Worm (Caenorhabditis elegans) whole organism, young adult: ENCODE results near the gene srx-77.

Experiments
- F23B12.7 ChIP-seq: sonication (generic microtip); optimal IDR thresholded peaks from 2 replicates; lab custom pipeline; 2017; ENCODE audit warnings: missing genetic modification characterization, mild to moderate bottlenecking, missing compliant biosample characterization, antibody characterized with exemption, moderate library complexity; ENCODE audit not compliant: insufficient read depth
- F33H1.4 ChIP-seq: fragments of 200-800 bp; sonication (Bioruptor generic); IDR thresholded peaks from 2 replicates; pipeline ENCODE4 v1.3.6; 2022; ENCODE audit warnings: missing genetic modification reagents, missing genetic modification characterization, missing compliant biosample characterization
- F55B11.4 ChIP-seq: sonication (generic microtip); optimal IDR thresholded peaks from 2 replicates; lab custom pipeline; 2016; ENCODE audit warnings: missing compliant biosample characterization, missing genetic modification characterization, borderline replicate concordance; ENCODE audit not compliant: insufficient read depth
- ama-1 ChIP-seq, 3 experiments: fragments of 150-350 bp in 1 of 3; sonication (generic microtip) in 2 of 3; optimal IDR thresholded peaks; 2 replicates each; lab custom pipeline; 2014 to 2018; ENCODE audit warnings: missing biosample characterization in 2 of 3, missing genetic modification characterization in 2 of 3, missing genetic modification reagents in 2 of 3
- aptf-3 ChIP-seq: fragments of 200-800 bp; sonication (Bioruptor generic); IDR thresholded peaks from 2 replicates; pipeline ENCODE4 v1.3.6; 2022; ENCODE audit warnings: missing genetic modification characterization, missing compliant biosample characterization
- atf-7 ChIP-seq: sonication (generic microtip); optimal IDR thresholded peaks from 2 replicates; lab custom pipeline; 2017; ENCODE audit warnings: mild to moderate bottlenecking, missing genetic modification characterization, missing compliant biosample characterization
- ccch-3 ChIP-seq: fragments of 200-800 bp; sonication (Bioruptor generic); optimal IDR thresholded peaks from 2 replicates; lab custom pipeline; 2018; ENCODE audit warnings: mild to moderate bottlenecking, missing genetic modification characterization, missing compliant biosample characterization
- ceh-79 ChIP-seq: sonication (generic microtip); optimal IDR thresholded peaks from 2 replicates; lab custom pipeline; 2017; ENCODE audit warnings: mild to moderate bottlenecking, missing genetic modification characterization, missing compliant biosample characterization
- efl-1 ChIP-seq: fragments of 150-350 bp; optimal IDR thresholded peaks from 2 replicates; lab custom pipeline; 2014; ENCODE audit warnings: missing biosample characterization, missing genetic modification reagents, missing genetic modification characterization
- madf-3 ChIP-seq: fragments of 200-800 bp; sonication (Bioruptor generic); IDR thresholded peaks from 2 replicates; pipeline ENCODE4 v1.3.6; 2022; ENCODE audit warnings: missing genetic modification reagents, missing genetic modification characterization, missing compliant biosample characterization
- rcor-1 ChIP-seq: fragments of 200-800 bp; sonication (Bioruptor generic); IDR thresholded peaks from 2 replicates; pipeline ENCODE4 v1.3.6; 2022; ENCODE audit warnings: missing genetic modification reagents, missing genetic modification characterization, missing compliant biosample characterization
- rpc-1 ChIP-seq, 2 experiments: fragments of 150-350 bp in 1 of 2; sonication (generic microtip) in 1 of 2; optimal IDR thresholded peaks; 2 replicates each; lab custom pipeline; 2014 to 2018; ENCODE audit warnings: missing biosample characterization in 1 of 2, missing genetic modification characterization in 1 of 2, missing genetic modification reagents in 1 of 2, missing genotype in 1 of 2
- snpc-3.4 ChIP-seq: sonication (generic microtip); optimal IDR thresholded peaks from 2 replicates; lab custom pipeline; 2017; ENCODE audit warnings: missing genetic modification characterization, mild to moderate bottlenecking, missing compliant biosample characterization, antibody characterized with exemption, moderate library complexity, missing genotype, missing genetic modification reagents
- tbp1 ChIP-seq: fragments of 200-800 bp; sonication (Bioruptor generic); optimal IDR thresholded peaks from 2 replicates; lab custom pipeline; 2018; ENCODE audit warnings: mild to moderate bottlenecking, missing genetic modification characterization, missing compliant biosample characterization

DNA sequence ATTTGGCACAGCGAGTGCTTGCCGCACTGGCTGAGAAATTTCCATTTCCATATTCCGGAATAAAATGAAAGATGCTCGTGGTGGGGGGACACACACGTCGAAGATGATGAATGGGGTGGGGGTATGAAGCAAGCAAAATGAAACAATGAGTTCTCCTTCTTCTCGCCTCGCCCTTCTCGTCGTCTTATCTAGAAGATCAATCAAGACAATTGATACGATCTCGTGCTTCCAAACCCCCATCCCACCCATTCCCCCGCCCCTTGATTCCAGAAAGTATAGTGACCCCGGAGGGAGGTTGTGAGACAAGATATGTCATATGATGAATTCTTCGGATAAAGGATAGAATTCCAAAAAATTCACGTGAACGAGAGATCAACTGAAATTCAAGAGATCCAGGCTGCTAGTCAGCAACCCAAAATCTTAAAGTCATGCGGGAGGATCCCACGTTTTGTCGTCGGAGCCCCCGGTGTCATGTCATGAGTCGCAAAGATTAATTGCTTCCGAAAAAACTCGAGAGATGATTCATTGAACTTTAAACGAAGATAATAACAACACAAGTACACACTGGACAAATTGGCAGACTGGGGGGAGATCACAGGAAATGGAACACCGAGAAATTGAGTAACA lies 26.0 kb upstream of the srx-77 start:
- no peak for TF ChIP-seq rpc-1 (optimal IDR thresholded peaks at IDR 0.05; lab: Kevin White, UChicago)
- TF ChIP-seq rpc-1 (tag; optimal IDR thresholded peaks at IDR 0.05; lab: Kevin White, UChicago) = no peak
- TF ChIP-seq madf-3 (GFP tag; lab: Robert Waterston, UW) = no peak
- no peak for TF ChIP-seq atf-7 (tag; lab: Kevin White, UChicago)
- TF ChIP-seq ceh-79 (tag; lab: Kevin White, UChicago) = no peak
- no peak for TF ChIP-seq efl-1 (GFP tag; lab: Kevin White, UChicago)
- TF ChIP-seq snpc-3.4 = no peak
- no peak for TF ChIP-seq rcor-1 (GFP tag; lab: Robert Waterston, UW)
- TF ChIP-seq tbp1 (GFP tag; lab: Kevin White, UChicago) = no peak
- no peak for TF ChIP-seq ccch-3 (GFP tag; lab: Kevin White, UChicago)
- TF ChIP-seq ama-1 (optimal IDR thresholded peaks at IDR 0.05; lab: Kevin White, UChicago) = no peak
- TF ChIP-seq ama-1 (GFP tag; optimal IDR thresholded peaks at IDR 0.05; lab: Kevin White, UChicago) = no peak
- TF ChIP-seq F23B12.7 = no peak
- no peak for TF ChIP-seq aptf-3
- TF ChIP-seq F33H1.4 (GFP tag; lab: Robert Waterston, UW) = no peak
- no peak for TF ChIP-seq F55B11.4
